Fruit fly (Drosophila melanogaster) whole organism, embryonic: ENCODE measurements around the gene Snapin.

Experiments
- Adf1 ChIP-seq: fragments of 200-800 bp; sonication (Bioruptor generic); IDR thresholded peaks from 2 replicates; pipeline ENCODE4 v1.3.6; 2022; ENCODE audit warnings: missing biosample characterization, missing genetic modification characterization
- B-H2 ChIP-seq: fragments of 200-800 bp; sonication (Bioruptor generic); optimal IDR thresholded peaks from 2 replicates; lab custom pipeline; 2018; ENCODE audit warnings: missing biosample characterization, mild to moderate bottlenecking, missing genetic modification characterization
- CG10147 ChIP-seq: fragments of 200-800 bp; sonication (Bioruptor generic); optimal IDR thresholded peaks from 2 replicates; lab custom pipeline; 2019; ENCODE audit warnings: missing biosample characterization, mild to moderate bottlenecking, missing genetic modification characterization, moderate library complexity
- CG10431 ChIP-seq: fragments of 200-800 bp; sonication (Bioruptor generic); optimal IDR thresholded peaks from 3 replicates; lab custom pipeline; 2018; ENCODE audit warnings: missing biosample characterization, mild to moderate bottlenecking, missing genetic modification characterization
- CG10462 ChIP-seq: fragments of 200-800 bp; sonication (Bioruptor generic); optimal IDR thresholded peaks from 2 replicates; lab custom pipeline; 2016; ENCODE audit warnings: missing biosample characterization, missing genetic modification characterization
- CG10565 ChIP-seq: fragments of 200-800 bp; sonication (Bioruptor generic); optimal IDR thresholded peaks from 3 replicates; lab custom pipeline; 2016; ENCODE audit warnings: missing biosample characterization, mild to moderate bottlenecking, missing genetic modification characterization
- CG13123 ChIP-seq: fragments of 200-800 bp; sonication (Bioruptor generic); optimal IDR thresholded peaks from 2 replicates; lab custom pipeline; 2016; ENCODE audit warnings: missing biosample characterization, missing genetic modification characterization
- CG13624 ChIP-seq: fragments of 200-800 bp; sonication (Bioruptor generic); optimal IDR thresholded peaks from 2 replicates; lab custom pipeline; 2016; ENCODE audit warnings: missing biosample characterization, missing genetic modification characterization
- CG15601 ChIP-seq: fragments of 200-800 bp; sonication (Bioruptor generic); optimal IDR thresholded peaks from 3 replicates; lab custom pipeline; 2019; ENCODE audit warnings: missing biosample characterization, mild to moderate bottlenecking, missing genetic modification characterization, moderate library complexity
- CG17361 ChIP-seq: fragments of 200-800 bp; sonication (Bioruptor generic); IDR thresholded peaks from 3 replicates; pipeline ENCODE4 v1.3.6; 2022; ENCODE audit warnings: missing biosample characterization, missing genetic modification characterization
- CG18619 ChIP-seq: fragments of 200-800 bp; sonication (Bioruptor generic); optimal IDR thresholded peaks from 3 replicates; lab custom pipeline; 2017; ENCODE audit warnings: missing biosample characterization, mild to moderate bottlenecking, missing genetic modification characterization
- CG2199 ChIP-seq: fragments of 200-800 bp; sonication (Bioruptor generic); IDR thresholded peaks from 3 replicates; pipeline ENCODE4 v1.3.6; 2022; ENCODE audit warnings: missing biosample characterization, missing genetic modification characterization
- CG6272 ChIP-seq: fragments of 200-800 bp; sonication (Bioruptor generic); IDR thresholded peaks from 2 replicates; pipeline ENCODE4 v1.3.6; 2022; ENCODE audit warnings: missing biosample characterization, missing genetic modification characterization
- CG8281 ChIP-seq: fragments of 200-800 bp; sonication (Bioruptor generic); optimal IDR thresholded peaks from 2 replicates; lab custom pipeline; 2018; ENCODE audit warnings: missing biosample characterization, mild to moderate bottlenecking, missing genetic modification characterization, moderate library complexity
- CG9437 ChIP-seq: fragments of 200-800 bp; sonication (Bioruptor generic); optimal IDR thresholded peaks from 2 replicates; lab custom pipeline; 2018; ENCODE audit warnings: missing biosample characterization, mild to moderate bottlenecking, missing genetic modification characterization
- CTCF ChIP-seq: fragments of 200-800 bp; sonication (Bioruptor generic); optimal IDR thresholded peaks from 2 replicates; lab custom pipeline; 2017; ENCODE audit warnings: missing biosample characterization, mild to moderate bottlenecking, missing genetic modification characterization, moderate library complexity
- Dad ChIP-seq: fragments of 200-800 bp; sonication (Bioruptor generic); optimal IDR thresholded peaks from 3 replicates; lab custom pipeline; 2016; ENCODE audit warnings: missing biosample characterization, missing genetic modification characterization
- Dbx ChIP-seq: fragments of 200-800 bp; sonication (Bioruptor generic); IDR thresholded peaks from 3 replicates; pipeline ENCODE4 v1.3.6; 2022; ENCODE audit warnings: missing biosample characterization, missing genetic modification characterization
- Fer1 ChIP-seq: fragments of 200-800 bp; sonication (Bioruptor generic); optimal IDR thresholded peaks from 2 replicates; lab custom pipeline; 2017; ENCODE audit warnings: missing biosample characterization, mild to moderate bottlenecking, missing genetic modification characterization
- Fer2 ChIP-seq: fragments of 200-800 bp; sonication (Bioruptor generic); optimal IDR thresholded peaks from 2 replicates; lab custom pipeline; 2018; ENCODE audit warnings: missing biosample characterization, mild to moderate bottlenecking, missing genetic modification characterization, moderate library complexity
- HmgD ChIP-seq: fragments of 200-800 bp; sonication (Bioruptor generic); optimal IDR thresholded peaks from 3 replicates; lab custom pipeline; 2016; ENCODE audit warnings: missing biosample characterization, missing genetic modification characterization
- Hmx ChIP-seq: fragments of 200-800 bp; sonication (Bioruptor generic); optimal IDR thresholded peaks from 2 replicates; lab custom pipeline; 2016; ENCODE audit warnings: missing biosample characterization, missing genetic modification characterization
- Nf-YB ChIP-seq: fragments of 200-800 bp; sonication (Bioruptor generic); optimal IDR thresholded peaks from 3 replicates; lab custom pipeline; 2019; ENCODE audit warnings: missing biosample characterization, mild to moderate bottlenecking, missing genetic modification characterization, moderate library complexity
- Rfx ChIP-seq: fragments of 200-800 bp; sonication (Bioruptor generic); IDR thresholded peaks from 2 replicates; pipeline ENCODE4 v1.3.6; 2022; ENCODE audit warnings: missing biosample characterization, missing genetic modification characterization
- Sin3A ChIP-seq: fragments of >200 bp; optimal IDR thresholded peaks from 2 replicates; lab custom pipeline; 2018
- Sry-δ ChIP-seq: fragments of 200-800 bp; sonication (Bioruptor generic); optimal IDR thresholded peaks from 2 replicates; lab custom pipeline; 2016; ENCODE audit warnings: missing biosample characterization, missing genetic modification characterization
- Usf ChIP-seq: fragments of 200-800 bp; sonication (Bioruptor generic); optimal IDR thresholded peaks from 2 replicates; lab custom pipeline; 2017; ENCODE audit warnings: missing genotype, missing biosample characterization, missing genetic modification characterization
- amos ChIP-seq: fragments of 200-800 bp; sonication (Bioruptor generic); IDR thresholded peaks from 2 replicates; pipeline ENCODE4 v1.3.6; 2022; ENCODE audit warnings: missing biosample characterization, missing genetic modification characterization; ENCODE audit not compliant: partially characterized antibody
- bbx ChIP-seq: fragments of 200-800 bp; sonication (Bioruptor generic); IDR thresholded peaks from 2 replicates; pipeline ENCODE4 v1.3.6; 2022; ENCODE audit warnings: missing biosample characterization, missing genetic modification characterization; ENCODE audit not compliant: partially characterized antibody
- bcd ChIP-seq: fragments of 200-800 bp; sonication (Bioruptor generic); optimal IDR thresholded peaks from 2 replicates; lab custom pipeline; 2017; ENCODE audit warnings: missing biosample characterization, mild to moderate bottlenecking, missing genetic modification characterization
- bsh ChIP-seq, 2 experiments: fragments of 200-800 bp; sonication (Bioruptor generic); optimal IDR thresholded peaks; 2 replicates each; lab custom pipeline; 2017 to 2018; ENCODE audit warnings: mild to moderate bottlenecking in 2 of 2, missing biosample characterization in 2 of 2, missing genetic modification characterization in 2 of 2, moderate library complexity in 1 of 2
- chinmo ChIP-seq: fragments of 200-800 bp; sonication (Bioruptor generic); IDR thresholded peaks from 4 replicates; pipeline ENCODE4 v1.3.6; 2022; ENCODE audit warnings: missing biosample characterization, missing genetic modification characterization; ENCODE audit not compliant: partially characterized antibody
- dan ChIP-seq: fragments of 200-800 bp; sonication (Bioruptor generic); IDR thresholded peaks from 2 replicates; pipeline ENCODE4 v1.3.6; 2022; ENCODE audit warnings: missing biosample characterization, missing genetic modification characterization
- dmrt99B ChIP-seq: fragments of 200-800 bp; sonication (Bioruptor generic); optimal IDR thresholded peaks from 2 replicates; lab custom pipeline; 2018; ENCODE audit warnings: missing biosample characterization, mild to moderate bottlenecking, missing genetic modification characterization, moderate library complexity
- dysf ChIP-seq: fragments of 200-800 bp; sonication (Bioruptor generic); IDR thresholded peaks from 3 replicates; pipeline ENCODE4 v1.3.6; 2022; ENCODE audit warnings: missing biosample characterization, missing genetic modification characterization
- en ChIP-seq: fragments of 200-800 bp; sonication (Bioruptor generic); optimal IDR thresholded peaks from 2 replicates; lab custom pipeline; 2016; ENCODE audit warnings: missing biosample characterization, missing genetic modification characterization
- esg ChIP-seq: fragments of 200-800 bp; sonication (Bioruptor generic); conservative IDR thresholded peaks from 2 replicates; pipeline ENCODE4 v1.3.6; 2022; ENCODE audit warnings: missing biosample characterization, missing genetic modification characterization
- eve ChIP-seq, 2 experiments: fragments of >200 bp; optimal IDR thresholded peaks; 2 replicates each; lab custom pipeline; 2017; ENCODE audit warnings: missing biosample characterization in 2 of 2, missing genetic modification characterization in 2 of 2
- fu2 ChIP-seq: fragments of 200-800 bp; sonication (Bioruptor generic); optimal IDR thresholded peaks from 2 replicates; lab custom pipeline; 2016; ENCODE audit warnings: missing biosample characterization, missing genetic modification characterization
- hth ChIP-seq: fragments of >200 bp; optimal IDR thresholded peaks from 2 replicates; lab custom pipeline; 2017; ENCODE audit warnings: inconsistent platforms
- klu ChIP-seq: fragments of 200-800 bp; sonication (Bioruptor generic); IDR thresholded peaks from 2 replicates; pipeline ENCODE4 v1.3.6; 2022; ENCODE audit warnings: missing biosample characterization, missing genetic modification characterization
- nau ChIP-seq: fragments of 200-800 bp; sonication (Bioruptor generic); optimal IDR thresholded peaks from 3 replicates; lab custom pipeline; 2017; ENCODE audit warnings: missing biosample characterization, mild to moderate bottlenecking, missing genetic modification characterization, missing genetic modification reagents
- sc ChIP-seq, 3 experiments: fragments of >200 bp in 2 of 3; fragments of 200-800 bp in 1 of 3; sonication (Bioruptor generic) in 1 of 3; optimal IDR thresholded peaks; 2 replicates in 2 of 3; 3 replicates in 1 of 3; lab custom pipeline; 2017; ENCODE audit warnings: mild to moderate bottlenecking in 1 of 3, missing biosample characterization in 1 of 3, missing genetic modification characterization in 1 of 3, missing genetic modification reagents in 1 of 3
- sens ChIP-seq: fragments of 200-800 bp; sonication (Bioruptor generic); peaks from one replicate; lab custom pipeline; 2016; ENCODE audit warnings: missing biosample characterization, missing genetic modification characterization
- sqz ChIP-seq: fragments of 200-800 bp; sonication (Bioruptor generic); optimal IDR thresholded peaks from 3 replicates; lab custom pipeline; 2018; ENCODE audit warnings: missing biosample characterization, mild to moderate bottlenecking, missing genetic modification characterization
- sr ChIP-seq: fragments of 200-800 bp; sonication (Bioruptor generic); IDR thresholded peaks from 3 replicates; pipeline ENCODE4 v1.3.6; 2022; ENCODE audit warnings: missing biosample characterization, missing genetic modification characterization
- twi ChIP-seq: fragments of 200-800 bp; optimal IDR thresholded peaks from 2 replicates; lab custom pipeline; 2019; ENCODE audit warnings: missing biosample characterization, mild to moderate bottlenecking, missing genetic modification characterization, moderate library complexity
- vnd ChIP-seq: fragments of 200-800 bp; sonication (Bioruptor generic); IDR thresholded peaks from 3 replicates; pipeline ENCODE4 v1.3.6; 2022; ENCODE audit warnings: missing biosample characterization, missing genetic modification characterization; ENCODE audit not compliant: partially characterized antibody
- z ChIP-seq: fragments of 200-800 bp; sonication (Bioruptor generic); IDR thresholded peaks from 3 replicates; pipeline ENCODE4 v1.3.6; 2022; ENCODE audit warnings: missing biosample characterization, missing genetic modification characterization
- zfh2 ChIP-seq: fragments of 200-800 bp; sonication (Bioruptor generic); optimal IDR thresholded peaks from 2 replicates; lab custom pipeline; 2016; ENCODE audit warnings: missing biosample characterization, missing genetic modification characterization

Snapin gene

DNA sequence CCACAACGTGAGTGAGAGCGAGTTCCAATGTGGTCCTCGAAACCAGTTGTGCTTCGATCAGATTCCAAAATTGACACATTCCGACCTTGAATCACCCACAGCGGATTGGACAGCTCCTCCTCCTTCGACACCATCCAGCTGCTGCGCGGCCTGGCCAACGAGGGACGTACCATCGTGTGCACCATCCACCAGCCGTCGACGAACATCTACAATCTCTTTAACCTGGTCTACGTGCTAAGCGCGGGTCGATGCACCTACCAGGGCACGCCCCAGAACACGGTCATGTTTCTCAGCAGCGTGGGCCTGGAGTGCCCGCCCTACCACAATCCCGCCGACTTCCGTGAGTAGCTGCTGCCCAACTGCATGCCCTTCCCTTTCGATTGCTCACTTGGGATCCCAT, 21.9 kb downstream of the Snapin start:
- no peak for TF ChIP-seq Fer2 (tag; lab: Kevin White, UChicago)
- no peak for TF ChIP-seq CG13624 (GFP tag; lab: Kevin White, UChicago)
- TF ChIP-seq CG9437: no peak
- no peak for TF ChIP-seq HmgD
- TF ChIP-seq CG13123 (GFP tag; lab: Kevin White, UChicago): no peak
- TF ChIP-seq, all 482 proteins: peak for 0

dm6 chr2L:2735539-2735938, 23.9 kb downstream of the Snapin start:
- TF ChIP-seq chinmo (GFP tag; lab: Robert Waterston, UW) (peak; percentile 63; the same call in 1 of the 4 replicates), CG10462 (no peak), esg (no peak), Usf (no peak), eve (GFP tag; optimal IDR thresholded peaks at IDR 0.05; lab: Kevin White, UChicago) (no peak), dan (GFP tag; lab: Robert Waterston, UW) (no peak), sr (GFP tag; lab: Robert Waterston, UW) (no peak), Dbx (GFP tag; lab: Robert Waterston, UW) (0 out of 3 replicates have a peak, but pooled peaks have one; percentile 6), hth (no peak), dysf (GFP tag; lab: Robert Waterston, UW) (peak; percentile 11; the same call in 1 of the 3 replicates), Dad (GFP tag; lab: Kevin White, UChicago) (no peak), sens (GFP tag; lab: Kevin White, UChicago) (peak; percentile 40), Adf1 (GFP tag; lab: Robert Waterston, UW) (peak; percentile 87), CG10565 (GFP tag; lab: Kevin White, UChicago) (no peak), CG17361 (GFP tag; lab: Robert Waterston, UW) (no peak), sqz (GFP tag; lab: Kevin White, UChicago) (no peak)

- TF ChIP-seq nau (GFP tag; lab: Kevin White, UChicago) (no peak), twi (tag; lab: Kevin White, UChicago) (no peak), B-H2 (GFP tag; lab: Kevin White, UChicago) (no peak), bbx (GFP tag; lab: Robert Waterston, UW) (no peak), Sin3A (lab: Kevin White, UChicago) (no peak), CG10431 (GFP tag; lab: Kevin White, UChicago) (no peak), bcd (GFP tag; lab: Kevin White, UChicago) (no peak), CG15601 (tag; lab: Kevin White, UChicago) (no peak), en (no peak), Fer1 (GFP tag; lab: Kevin White, UChicago) (no peak), Sry-δ (no peak), CTCF (GFP tag; lab: Kevin White, UChicago) (no peak), sqz (GFP tag; lab: Kevin White, UChicago) (no peak), CG8281 (tag; lab: Kevin White, UChicago) (no peak), vnd (no peak), CG10147 (GFP tag; lab: Kevin White, UChicago) (peak; percentile 37), CG2199 (GFP tag; lab: Robert Waterston, UW) (no peak), Nf-YB (GFP tag; lab: Kevin White, UChicago) (no peak), amos (GFP tag; lab: Robert Waterston, UW) (no peak), zfh2 (GFP tag; lab: Kevin White, UChicago) (peak; percentile 57), Rfx (GFP tag; lab: Robert Waterston, UW) (peak; percentile 51), sc (optimal IDR thresholded peaks at IDR 0.05; lab: Kevin White, UChicago) (no peak), sc (GFP tag; optimal IDR thresholded peaks at IDR 0.05; lab: Kevin White, UChicago) (no peak), CG6272 (no peak), Hmx (GFP tag; lab: Kevin White, UChicago) (no peak), dmrt99B (tag; lab: Kevin White, UChicago) (no peak), klu (0 out of 2 replicates have a peak, but pooled peaks have one; percentile 29), bsh (GFP tag; optimal IDR thresholded peaks at IDR 0.05; lab: Kevin White, UChicago) (no peak), z (GFP tag; lab: Robert Waterston, UW) (no peak), fu2 (GFP tag; lab: Kevin White, UChicago) (peak; percentile 38), CG18619 (GFP tag; lab: Kevin White, UChicago) (peak; percentile 17)
Measured at dm6 chr2L:2734946-2735345, 24.5 kb downstream of the Snapin start.
